Worm (Caenorhabditis elegans) whole organism, late embryonic: ENCODE results near the gene F02E11.2.

Source experiments
- ama-1 ChIP-seq: fragments of 150-350 bp; optimal IDR thresholded peaks from 2 replicates; lab custom pipeline; 2014
- ceh-2 ChIP-seq: sonication (generic microtip); optimal IDR thresholded peaks from 2 replicates; lab custom pipeline; 2016; ENCODE audit warnings: missing genotype, missing genetic modification characterization, missing compliant biosample characterization
- elt-2 ChIP-seq: sonication (generic microtip); optimal IDR thresholded peaks from 2 replicates; lab custom pipeline; 2016; ENCODE audit warnings: missing genetic modification reagents, missing genetic modification characterization, missing compliant biosample characterization
- unc-3 ChIP-seq, 2 experiments: fragments of 200-800 bp in 1 of 2; sonication (Bioruptor generic) in 1 of 2; sonication (generic microtip) in 1 of 2; conservative IDR thresholded peaks in 1 of 2; optimal IDR thresholded peaks in 1 of 2; 2 replicates each; pipeline versions ENCODE4 v1.3.6 to Lab custom; 2016 to 2022; ENCODE audit warnings: missing compliant biosample characterization in 2 of 2, missing genetic modification characterization in 2 of 2, missing genetic modification reagents in 1 of 2
- unc-86 ChIP-seq: sonication (generic microtip); optimal IDR thresholded peaks from 2 replicates; lab custom pipeline; 2016; ENCODE audit warnings: missing genetic modification characterization, missing compliant biosample characterization

- TF ChIP-seq elt-2 (tag; lab: Kevin White, UChicago) (no peak), unc-3 (GFP tag; conservative IDR thresholded peaks at IDR 0.05; lab: Robert Waterston, UW) (no peak), unc-3 (tag; optimal IDR thresholded peaks at IDR 0.05; lab: Kevin White, UChicago) (no peak), ama-1 (lab: Kevin White, UChicago) (no peak), ceh-2 (tag; lab: Kevin White, UChicago) (no peak), unc-86 (no peak)
These were observed 15.0 kb upstream of the F02E11.2 start for ce11 chrII:3247556-3247955.
